Fruit fly (Drosophila melanogaster) whole organism, embryonic: ENCODE results near the gene Rab3-GEF.

ENCODE experiments used
- Ada2b ChIP-seq: fragments of 200-800 bp; sonication (Bioruptor generic); IDR thresholded peaks from 2 replicates; pipeline ENCODE4 v1.3.6; 2022; ENCODE audit warnings: missing biosample characterization, missing genetic modification characterization
- Atf3 ChIP-seq: fragments of 200-800 bp; sonication (Bioruptor generic); optimal IDR thresholded peaks from 3 replicates; lab custom pipeline; 2016; ENCODE audit warnings: missing biosample characterization, missing genetic modification characterization
- B-H2 ChIP-seq: fragments of 200-800 bp; sonication (Bioruptor generic); optimal IDR thresholded peaks from 2 replicates; lab custom pipeline; 2018; ENCODE audit warnings: missing biosample characterization, mild to moderate bottlenecking, missing genetic modification characterization
- CG11696 ChIP-seq: fragments of 200-800 bp; sonication (Bioruptor generic); IDR thresholded peaks from 2 replicates; pipeline ENCODE4 v1.3.6; 2022; ENCODE audit warnings: missing biosample characterization, missing genetic modification characterization
- CG12071 ChIP-seq: fragments of 200-800 bp; sonication (Bioruptor generic); optimal IDR thresholded peaks from 3 replicates; lab custom pipeline; 2018; ENCODE audit warnings: missing biosample characterization, mild to moderate bottlenecking, missing genetic modification characterization
- CG12104 ChIP-seq: fragments of 200-800 bp; sonication (Bioruptor generic); optimal IDR thresholded peaks from 3 replicates; lab custom pipeline; 2016; ENCODE audit warnings: missing biosample characterization, missing genetic modification characterization
- CG12299 ChIP-seq: fragments of 200-800 bp; sonication (Bioruptor generic); optimal IDR thresholded peaks from 2 replicates; lab custom pipeline; 2018; ENCODE audit warnings: missing biosample characterization, mild to moderate bottlenecking, missing genetic modification characterization
- CG13287 ChIP-seq: fragments of 200-800 bp; sonication (Bioruptor generic); IDR thresholded peaks from 2 replicates; pipeline ENCODE4 v1.3.6; 2022; ENCODE audit warnings: missing biosample characterization, missing genetic modification characterization; ENCODE audit not compliant: partially characterized antibody
- CG13296 ChIP-seq: fragments of 200-800 bp; sonication (Bioruptor generic); optimal IDR thresholded peaks from 3 replicates; lab custom pipeline; 2018; ENCODE audit warnings: missing biosample characterization, mild to moderate bottlenecking, missing genetic modification characterization
- CG13894 ChIP-seq: fragments of 200-800 bp; sonication (Bioruptor generic); optimal IDR thresholded peaks from 3 replicates; lab custom pipeline; 2018; ENCODE audit warnings: missing biosample characterization, mild to moderate bottlenecking, missing genetic modification characterization, moderate library complexity
- CG14710 ChIP-seq: fragments of 200-800 bp; sonication (Bioruptor generic); optimal IDR thresholded peaks from 3 replicates; lab custom pipeline; 2019; ENCODE audit warnings: missing biosample characterization, mild to moderate bottlenecking, missing genetic modification characterization, moderate library complexity
- CG17361 ChIP-seq: fragments of 200-800 bp; sonication (Bioruptor generic); IDR thresholded peaks from 3 replicates; pipeline ENCODE4 v1.3.6; 2022; ENCODE audit warnings: missing biosample characterization, missing genetic modification characterization
- CG17568 ChIP-seq: fragments of 200-800 bp; sonication (Bioruptor generic); optimal IDR thresholded peaks from 2 replicates; lab custom pipeline; 2018; ENCODE audit warnings: missing biosample characterization, mild to moderate bottlenecking, missing genetic modification characterization, moderate library complexity
- CG2120 ChIP-seq: fragments of 200-800 bp; sonication (Bioruptor generic); optimal IDR thresholded peaks from 3 replicates; lab custom pipeline; 2016; ENCODE audit warnings: missing biosample characterization, missing genetic modification characterization
- CG3407 ChIP-seq: fragments of 200-800 bp; sonication (Bioruptor generic); optimal IDR thresholded peaks from 2 replicates; lab custom pipeline; 2018; ENCODE audit warnings: missing biosample characterization, mild to moderate bottlenecking, missing genetic modification characterization
- CG34422 ChIP-seq: fragments of 200-800 bp; sonication (Bioruptor generic); IDR thresholded peaks from 3 replicates; pipeline ENCODE4 v1.3.6; 2022; ENCODE audit warnings: missing biosample characterization, missing genetic modification characterization
- CG4282 ChIP-seq: fragments of 200-800 bp; sonication (Bioruptor generic); optimal IDR thresholded peaks from 2 replicates; lab custom pipeline; 2016; ENCODE audit warnings: missing biosample characterization, missing genetic modification characterization
- CG6175 ChIP-seq: fragments of 200-800 bp; sonication (Bioruptor generic); IDR thresholded peaks from 3 replicates; pipeline ENCODE4 v1.3.6; 2022; ENCODE audit warnings: missing biosample characterization, missing genetic modification characterization
- CG8281 ChIP-seq: fragments of 200-800 bp; sonication (Bioruptor generic); optimal IDR thresholded peaks from 2 replicates; lab custom pipeline; 2018; ENCODE audit warnings: missing biosample characterization, mild to moderate bottlenecking, missing genetic modification characterization, moderate library complexity
- CG8359 ChIP-seq: fragments of 200-800 bp; sonication (Bioruptor generic); optimal IDR thresholded peaks from 2 replicates; lab custom pipeline; 2017; ENCODE audit warnings: missing biosample characterization, mild to moderate bottlenecking, missing genetic modification characterization, borderline replicate concordance
- CG8924 ChIP-seq: fragments of 200-800 bp; optimal IDR thresholded peaks from 3 replicates; lab custom pipeline; 2019; ENCODE audit warnings: missing biosample characterization, mild to moderate bottlenecking, missing genetic modification characterization, moderate library complexity
- CG9932 ChIP-seq: fragments of 200-800 bp; sonication (Bioruptor generic); IDR thresholded peaks from 2 replicates; pipeline ENCODE4 v1.3.6; 2022; ENCODE audit warnings: missing biosample characterization, missing genetic modification characterization
- E2f2 ChIP-seq: fragments of 200-800 bp; sonication (Bioruptor generic); IDR thresholded peaks from 2 replicates; pipeline ENCODE4 v1.3.6; 2022; ENCODE audit warnings: missing biosample characterization, missing genetic modification characterization
- Gug ChIP-seq: fragments of 200-800 bp; sonication (Bioruptor generic); IDR thresholded peaks from 4 replicates; pipeline ENCODE4 v1.3.6; 2022; ENCODE audit warnings: missing biosample characterization, missing genetic modification characterization
- TFAM ChIP-seq: fragments of 200-800 bp; sonication (Bioruptor generic); optimal IDR thresholded peaks from 2 replicates; lab custom pipeline; 2017; ENCODE audit warnings: missing biosample characterization, missing genetic modification characterization, inconsistent platforms
- abd-A ChIP-seq: fragments of 200-800 bp; sonication (Bioruptor generic); optimal IDR thresholded peaks from 3 replicates; lab custom pipeline; 2019; ENCODE audit warnings: missing biosample characterization, mild to moderate bottlenecking, missing genetic modification characterization, moderate library complexity
- al ChIP-seq: fragments of 200-800 bp; sonication (Bioruptor generic); IDR thresholded peaks from 2 replicates; pipeline ENCODE4 v1.3.6; 2022; ENCODE audit warnings: missing biosample characterization, missing genetic modification characterization
- chif ChIP-seq, 2 experiments: fragments of 200-800 bp; sonication (Bioruptor generic); optimal IDR thresholded peaks; 3 replicates each; lab custom pipeline; 2016; ENCODE audit warnings: missing biosample characterization in 2 of 2, missing genetic modification characterization in 2 of 2
- da ChIP-seq: fragments of 200-800 bp; sonication (Bioruptor generic); optimal IDR thresholded peaks from 2 replicates; lab custom pipeline; 2016; ENCODE audit warnings: missing biosample characterization, missing genetic modification characterization
- dysf ChIP-seq: fragments of 200-800 bp; sonication (Bioruptor generic); IDR thresholded peaks from 3 replicates; pipeline ENCODE4 v1.3.6; 2022; ENCODE audit warnings: missing biosample characterization, missing genetic modification characterization
- emc ChIP-seq: fragments of 200-800 bp; sonication (Bioruptor generic); optimal IDR thresholded peaks from 2 replicates; lab custom pipeline; 2016; ENCODE audit warnings: missing biosample characterization, missing genetic modification characterization
- hth ChIP-seq: fragments of >200 bp; optimal IDR thresholded peaks from 2 replicates; lab custom pipeline; 2017; ENCODE audit warnings: inconsistent platforms
- lbe ChIP-seq: fragments of 200-800 bp; sonication (Bioruptor generic); optimal IDR thresholded peaks from 2 replicates; lab custom pipeline; 2016; ENCODE audit warnings: missing biosample characterization, mild to moderate bottlenecking, missing genetic modification characterization
- lola ChIP-seq, 3 experiments: fragments of >200 bp in 2 of 3; fragments of 200-800 bp in 1 of 3; sonication (Bioruptor generic) in 1 of 3; optimal IDR thresholded peaks; 2 replicates each; lab custom pipeline; 2017 to 2019; ENCODE audit warnings: missing biosample characterization in 3 of 3, missing genetic modification characterization in 3 of 3, mild to moderate bottlenecking in 1 of 3, moderate library complexity in 1 of 3
- luna ChIP-seq: fragments of 200-800 bp; sonication (Bioruptor generic); optimal IDR thresholded peaks from 2 replicates; lab custom pipeline; 2016; ENCODE audit warnings: missing biosample characterization, missing genetic modification characterization
- ro ChIP-seq: fragments of 200-800 bp; sonication (Bioruptor generic); IDR thresholded peaks from 2 replicates; pipeline ENCODE4 v1.3.6; 2022; ENCODE audit warnings: missing biosample characterization, missing genetic modification characterization
- schlank ChIP-seq: fragments of 200-800 bp; sonication (Bioruptor generic); optimal IDR thresholded peaks from 2 replicates; lab custom pipeline; 2018; ENCODE audit warnings: missing biosample characterization, mild to moderate bottlenecking, missing genetic modification characterization
- tin ChIP-seq: fragments of 200-800 bp; sonication (Bioruptor generic); optimal IDR thresholded peaks from 3 replicates; lab custom pipeline; 2016; ENCODE audit warnings: missing biosample characterization, missing genetic modification characterization
- toy ChIP-seq: fragments of 200-800 bp; sonication (Bioruptor generic); IDR thresholded peaks from 2 replicates; pipeline ENCODE4 v1.3.6; 2022; ENCODE audit warnings: missing biosample characterization, missing genetic modification characterization
- unc-4 ChIP-seq: fragments of 200-800 bp; sonication (Bioruptor generic); IDR thresholded peaks from 2 replicates; pipeline ENCODE4 v1.3.6; 2022; ENCODE audit warnings: missing biosample characterization, missing genetic modification characterization; ENCODE audit not compliant: partially characterized antibody
- vfl ChIP-seq: fragments of 200-800 bp; sonication (Bioruptor generic); optimal IDR thresholded peaks from 2 replicates; lab custom pipeline; 2016; ENCODE audit warnings: missing biosample characterization, missing genetic modification characterization
- zen2 ChIP-seq: fragments of 200-800 bp; sonication (Bioruptor generic); IDR thresholded peaks from 3 replicates; pipeline ENCODE4 v1.3.6; 2022; ENCODE audit warnings: missing biosample characterization, missing genetic modification characterization; ENCODE audit not compliant: partially characterized antibody

Rab3-GEF gene

dm6 chrX:15085777-15086510 lies 3.5 kb upstream of the Rab3-GEF start, which contains the start of the genes CG15027 and Dbct (continued):
- peak; percentile 47 for TF ChIP-seq CG13894 (tag; lab: Kevin White, UChicago)
- TF ChIP-seq CG11696 (GFP tag; lab: Robert Waterston, UW), result 0 out of 2 replicates have a peak, but pooled peaks have one; percentile 24
- TF ChIP-seq CG13296 (GFP tag; lab: Kevin White, UChicago), result peak; percentile 38
- no peak for TF ChIP-seq luna (GFP tag; lab: Kevin White, UChicago)
- no peak for TF ChIP-seq ro (GFP tag; lab: Robert Waterston, UW)
- no peak for TF ChIP-seq CG8359 (GFP tag; lab: Kevin White, UChicago)
- no peak for TF ChIP-seq CG12071 (GFP tag; lab: Kevin White, UChicago)
- peak; percentile 29 for TF ChIP-seq CG12299 (tag; lab: Kevin White, UChicago)
- peak; percentile 84 for TF ChIP-seq CG13287 (GFP tag; lab: Robert Waterston, UW)
- TF ChIP-seq chif (GFP tag; optimal IDR thresholded peaks at IDR 0.05; lab: Kevin White, UChicago), result peak in 1 of 2 experiments; percentile 5
- peak; percentile 82 for TF ChIP-seq CG9932 (GFP tag; lab: Robert Waterston, UW)
- TF ChIP-seq CG17568 (GFP tag; lab: Kevin White, UChicago), result no peak
- no peak for TF ChIP-seq CG6175
- TF ChIP-seq tin (GFP tag; lab: Kevin White, UChicago), result peak; percentile 57
- peak; percentile 70 for TF ChIP-seq B-H2 (GFP tag; lab: Kevin White, UChicago)
- 0 out of 2 replicates have a peak, but pooled peaks have one; percentile 15 for TF ChIP-seq toy (GFP tag; lab: Robert Waterston, UW)
- TF ChIP-seq lola (GFP tag; optimal IDR thresholded peaks at IDR 0.05; lab: Kevin White, UChicago), result peak in 1 of 3 experiments; percentile 69
- no peak for TF ChIP-seq Atf3
- peak; percentile 64 for TF ChIP-seq Ada2b (GFP tag; lab: Robert Waterston, UW)
- peak; percentile 39 for TF ChIP-seq CG12104
- no peak for TF ChIP-seq TFAM
- peak; percentile 80 for TF ChIP-seq lbe
- TF ChIP-seq emc (GFP tag; lab: Kevin White, UChicago), result no peak
- peak; percentile 36 for TF ChIP-seq abd-A (tag; lab: Kevin White, UChicago)
- TF ChIP-seq CG8924 (tag; lab: Kevin White, UChicago), result peak; percentile 70
- peak; percentile 74 for TF ChIP-seq dysf (GFP tag; lab: Robert Waterston, UW)
- TF ChIP-seq CG14710 (tag; lab: Kevin White, UChicago), result peak; percentile 71
- TF ChIP-seq CG4282 (GFP tag; lab: Kevin White, UChicago), result no peak
- TF ChIP-seq schlank (tag; lab: Kevin White, UChicago), result no peak
- no peak for TF ChIP-seq CG3407 (GFP tag; lab: Kevin White, UChicago)
- peak; percentile 35 for TF ChIP-seq vfl (GFP tag; lab: Kevin White, UChicago)
- TF ChIP-seq Gug (GFP tag; lab: Robert Waterston, UW), result 0 out of 4 replicates have a peak, but pooled peaks have one; percentile 43
- TF ChIP-seq zen2 (GFP tag; lab: Robert Waterston, UW), result no peak; the same call in 2 of the 3 replicates
- TF ChIP-seq al (GFP tag; lab: Robert Waterston, UW), result peak; percentile 64
- peak; percentile 22; the same call in 1 of the 2 replicates for TF ChIP-seq E2f2 (GFP tag; lab: Robert Waterston, UW)
- TF ChIP-seq hth, result no peak
- peak; percentile 59 for TF ChIP-seq CG2120 (GFP tag; lab: Kevin White, UChicago)
- peak; percentile 61 for TF ChIP-seq CG17361 (GFP tag; lab: Robert Waterston, UW)
- peak; percentile 69 for TF ChIP-seq unc-4 (GFP tag; lab: Robert Waterston, UW)
- TF ChIP-seq CG34422, result peak; percentile 58
- TF ChIP-seq CG8281 (tag; lab: Kevin White, UChicago), result peak; percentile 30
- TF ChIP-seq da (GFP tag; lab: Kevin White, UChicago), result no peak
